Worm (Caenorhabditis elegans) whole organism, young adult: ENCODE measurements around the gene tbc-13.

Experiments used
- B0019.2 ChIP-seq: fragments of 200-800 bp; sonication (Bioruptor generic); conservative IDR thresholded peaks from 2 replicates; pipeline ENCODE4 v1.3.6; 2022; ENCODE audit warnings: missing genetic modification reagents, missing genetic modification characterization, missing compliant biosample characterization
- B0035.1 ChIP-seq: sonication (generic microtip); optimal IDR thresholded peaks from 2 replicates; lab custom pipeline; 2016; ENCODE audit warnings: missing genetic modification characterization, mild to moderate bottlenecking, missing compliant biosample characterization, missing genotype, missing genetic modification reagents
- D2030.7 ChIP-seq: fragments of 200-800 bp; sonication (Bioruptor generic); IDR thresholded peaks from 2 replicates; pipeline ENCODE4 v1.3.6; 2022; ENCODE audit warnings: missing genetic modification reagents, missing genetic modification characterization, missing compliant biosample characterization
- F10E7.11 ChIP-seq: sonication (generic microtip); optimal IDR thresholded peaks from 2 replicates; lab custom pipeline; 2017; ENCODE audit warnings: mild to moderate bottlenecking, missing genetic modification characterization, moderate library complexity, missing compliant biosample characterization
- F22D6.2 ChIP-seq: sonication (generic microtip); optimal IDR thresholded peaks from 2 replicates; lab custom pipeline; 2016; ENCODE audit warnings: mild to moderate bottlenecking, missing genetic modification characterization, missing compliant biosample characterization
- F57A8.1 ChIP-seq: fragments of 200-800 bp; sonication (Bioruptor generic); optimal IDR thresholded peaks from 2 replicates; lab custom pipeline; 2018; ENCODE audit warnings: mild to moderate bottlenecking, missing genetic modification characterization, moderate library complexity, missing compliant biosample characterization
- F57C9.4 ChIP-seq: sonication (generic microtip); optimal IDR thresholded peaks from 2 replicates; lab custom pipeline; 2017; ENCODE audit warnings: mild to moderate bottlenecking, missing genetic modification characterization, missing compliant biosample characterization
- K12H6.12 ChIP-seq: fragments of 200-800 bp; sonication (Bioruptor generic); optimal IDR thresholded peaks from 2 replicates; lab custom pipeline; 2018; ENCODE audit warnings: mild to moderate bottlenecking, missing genetic modification characterization, missing compliant biosample characterization
- T26A5.8 ChIP-seq: sonication (generic microtip); optimal IDR thresholded peaks from 2 replicates; lab custom pipeline; 2016; ENCODE audit warnings: missing genetic modification characterization, missing compliant biosample characterization
- ama-1 ChIP-seq, 3 experiments: fragments of 150-350 bp in 1 of 3; sonication (generic microtip) in 2 of 3; optimal IDR thresholded peaks; 2 replicates each; lab custom pipeline; 2014 to 2018; ENCODE audit warnings: missing biosample characterization in 2 of 3, missing genetic modification characterization in 2 of 3, missing genetic modification reagents in 2 of 3
- aptf-3 ChIP-seq: fragments of 200-800 bp; sonication (Bioruptor generic); IDR thresholded peaks from 2 replicates; pipeline ENCODE4 v1.3.6; 2022; ENCODE audit warnings: missing genetic modification characterization, missing compliant biosample characterization
- attf-3 ChIP-seq: fragments of 200-800 bp; sonication (Bioruptor generic); conservative IDR thresholded peaks from 2 replicates; pipeline ENCODE4 v1.3.6; 2022; ENCODE audit warnings: missing genetic modification reagents, missing genetic modification characterization, missing compliant biosample characterization
- attf-5 ChIP-seq: fragments of 200-800 bp; sonication (Bioruptor generic); optimal IDR thresholded peaks from 2 replicates; lab custom pipeline; 2018; ENCODE audit warnings: mild to moderate bottlenecking, missing genetic modification characterization, missing compliant biosample characterization
- bed-1 ChIP-seq: fragments of 200-800 bp; sonication (Bioruptor generic); IDR thresholded peaks from 2 replicates; pipeline ENCODE4 v1.3.6; 2022; ENCODE audit warnings: missing genetic modification reagents, missing genetic modification characterization, missing compliant biosample characterization
- cebp-1 ChIP-seq, 2 experiments: fragments of 200-800 bp in 1 of 2; sonication (Bioruptor generic) in 1 of 2; sonication (generic microtip) in 1 of 2; IDR thresholded peaks in 1 of 2; optimal IDR thresholded peaks in 1 of 2; 2 replicates each; pipeline versions ENCODE4 v1.3.6 to Lab custom; 2017 to 2022; ENCODE audit warnings: missing compliant biosample characterization in 2 of 2, missing genetic modification characterization in 2 of 2, mild to moderate bottlenecking in 1 of 2, missing genetic modification reagents in 1 of 2, moderate library complexity in 1 of 2
- ceh-27 ChIP-seq: fragments of 200-800 bp; sonication (Bioruptor generic); optimal IDR thresholded peaks from 2 replicates; lab custom pipeline; 2018; ENCODE audit warnings: mild to moderate bottlenecking, missing genetic modification characterization, moderate library complexity, missing compliant biosample characterization
- ceh-79 ChIP-seq: sonication (generic microtip); optimal IDR thresholded peaks from 2 replicates; lab custom pipeline; 2017; ENCODE audit warnings: mild to moderate bottlenecking, missing genetic modification characterization, missing compliant biosample characterization
- chd-7 ChIP-seq: sonication (generic microtip); optimal IDR thresholded peaks from 2 replicates; lab custom pipeline; 2016; ENCODE audit warnings: mild to moderate bottlenecking, missing genetic modification characterization, moderate library complexity, missing compliant biosample characterization
- dox-1 ChIP-seq: fragments of 200-800 bp; sonication (Bioruptor generic); IDR thresholded peaks from 2 replicates; pipeline ENCODE4 v1.3.6; 2022; ENCODE audit warnings: missing genetic modification reagents, missing genetic modification characterization, missing compliant biosample characterization
- egl-44 ChIP-seq: fragments of 200-800 bp; sonication (Bioruptor generic); IDR thresholded peaks from 2 replicates; pipeline ENCODE4 v1.3.6; 2022; ENCODE audit warnings: missing genetic modification reagents, missing genetic modification characterization, missing compliant biosample characterization
- egrh-3 ChIP-seq: fragments of 200-800 bp; sonication (Bioruptor generic); IDR thresholded peaks from 2 replicates; pipeline ENCODE4 v1.3.6; 2022; ENCODE audit warnings: missing genetic modification reagents, missing genetic modification characterization, missing compliant biosample characterization
- ets-4 ChIP-seq: fragments of 200-800 bp; sonication (Bioruptor generic); optimal IDR thresholded peaks from 2 replicates; lab custom pipeline; 2018; ENCODE audit warnings: mild to moderate bottlenecking, missing genetic modification characterization, missing compliant biosample characterization
- hmg-1.2 ChIP-seq: fragments of 200-800 bp; sonication (Bioruptor generic); IDR thresholded peaks from 2 replicates; pipeline ENCODE4 v1.3.6; 2022; ENCODE audit warnings: missing genetic modification reagents, missing genetic modification characterization, missing compliant biosample characterization
- let-526 ChIP-seq: fragments of 200-800 bp; sonication (Bioruptor generic); IDR thresholded peaks from 2 replicates; pipeline ENCODE4 v1.3.6; 2022; ENCODE audit warnings: missing genetic modification reagents, missing genetic modification characterization, missing compliant biosample characterization
- let-607 ChIP-seq, 2 experiments: fragments of 200-800 bp in 1 of 2; sonication (Bioruptor generic) in 1 of 2; sonication (generic microtip) in 1 of 2; optimal IDR thresholded peaks; 2 replicates each; lab custom pipeline; 2016 to 2018; ENCODE audit warnings: mild to moderate bottlenecking in 2 of 2, missing compliant biosample characterization in 2 of 2, missing genetic modification characterization in 2 of 2, moderate library complexity in 2 of 2, missing genotype in 1 of 2
- lin-26 ChIP-seq: fragments of 200-800 bp; sonication (Bioruptor generic); IDR thresholded peaks from 2 replicates; pipeline ENCODE4 v1.3.6; 2022; ENCODE audit warnings: missing genetic modification reagents, missing genetic modification characterization, missing compliant biosample characterization
- lin-35 ChIP-seq, 3 experiments: fragments of 150-350 bp in 2 of 3; sonication (generic microtip) in 1 of 3; optimal IDR thresholded peaks; 2 replicates each; lab custom pipeline; 2014 to 2018; ENCODE audit warnings: missing biosample characterization in 3 of 3, missing genetic modification characterization in 3 of 3, missing genetic modification reagents in 3 of 3
- madf-10 ChIP-seq: sonication (generic microtip); optimal IDR thresholded peaks from 2 replicates; lab custom pipeline; 2016; ENCODE audit warnings: mild to moderate bottlenecking, missing genetic modification characterization, missing compliant biosample characterization
- mcd-1 ChIP-seq: fragments of 200-800 bp; sonication (Bioruptor generic); IDR thresholded peaks from 2 replicates; pipeline ENCODE4 v1.3.6; 2022; ENCODE audit warnings: missing genetic modification reagents, missing genetic modification characterization, missing compliant biosample characterization
- nfya-1 ChIP-seq: sonication (generic microtip); optimal IDR thresholded peaks from 2 replicates; lab custom pipeline; 2017; ENCODE audit warnings: antibody characterized with exemption, missing compliant biosample characterization, missing genetic modification characterization, borderline replicate concordance; ENCODE audit not compliant: insufficient read depth
- nfya-2 ChIP-seq: fragments of 200-800 bp; sonication (Bioruptor generic); IDR thresholded peaks from 2 replicates; pipeline ENCODE4 v1.3.6; 2022; ENCODE audit warnings: missing genetic modification reagents, missing genetic modification characterization, missing compliant biosample characterization
- snpc-1.1 ChIP-seq: sonication (generic microtip); optimal IDR thresholded peaks from 2 replicates; lab custom pipeline; 2017; ENCODE audit warnings: missing genetic modification characterization, mild to moderate bottlenecking, missing compliant biosample characterization, antibody characterized with exemption, moderate library complexity, missing genotype, missing genetic modification reagents; ENCODE audit not compliant: insufficient read depth
- snpc-4 ChIP-seq, 5 experiments: fragments of 150-350 bp in 1 of 5; sonication (generic microtip) in 4 of 5; optimal IDR thresholded peaks; 2 replicates each; lab custom pipeline; 2014 to 2018; ENCODE audit warnings: missing genetic modification characterization in 5 of 5, missing biosample characterization in 3 of 5, antibody characterized with exemption in 2 of 5, mild to moderate bottlenecking in 2 of 5, missing compliant biosample characterization in 2 of 5, missing genotype in 2 of 5, moderate library complexity in 2 of 5, missing genetic modification reagents in 1 of 5
- tbx-9 ChIP-seq: sonication (generic microtip); optimal IDR thresholded peaks from 2 replicates; lab custom pipeline; 2016; ENCODE audit warnings: borderline replicate concordance, missing genetic modification characterization, inconsistent platforms, missing compliant biosample characterization
- zfh-2 ChIP-seq: fragments of 200-800 bp; sonication (Bioruptor generic); conservative IDR thresholded peaks from 2 replicates; pipeline ENCODE4 v1.3.6; 2022; ENCODE audit warnings: missing genetic modification reagents, missing genetic modification characterization, missing compliant biosample characterization
- zim-3 ChIP-seq: sonication (generic microtip); optimal IDR thresholded peaks from 2 replicates; lab custom pipeline; 2017; ENCODE audit warnings: mild to moderate bottlenecking, missing genetic modification characterization, moderate library complexity, missing compliant biosample characterization
- ztf-22 ChIP-seq: fragments of 200-800 bp; sonication (Bioruptor generic); optimal IDR thresholded peaks from 2 replicates; lab custom pipeline; 2018; ENCODE audit warnings: mild to moderate bottlenecking, missing genetic modification characterization, moderate library complexity, missing compliant biosample characterization
- ztf-25 ChIP-seq: fragments of 200-800 bp; sonication (Bioruptor generic); IDR thresholded peaks from 2 replicates; pipeline ENCODE4 v1.3.6; 2022; ENCODE audit warnings: missing genetic modification reagents, missing genetic modification characterization, missing compliant biosample characterization
- ztf-3 ChIP-seq: fragments of 200-800 bp; sonication (Bioruptor generic); optimal IDR thresholded peaks from 2 replicates; lab custom pipeline; 2018; ENCODE audit warnings: mild to moderate bottlenecking, missing genetic modification characterization, missing compliant biosample characterization

The tbc-13 gene

DNA sequence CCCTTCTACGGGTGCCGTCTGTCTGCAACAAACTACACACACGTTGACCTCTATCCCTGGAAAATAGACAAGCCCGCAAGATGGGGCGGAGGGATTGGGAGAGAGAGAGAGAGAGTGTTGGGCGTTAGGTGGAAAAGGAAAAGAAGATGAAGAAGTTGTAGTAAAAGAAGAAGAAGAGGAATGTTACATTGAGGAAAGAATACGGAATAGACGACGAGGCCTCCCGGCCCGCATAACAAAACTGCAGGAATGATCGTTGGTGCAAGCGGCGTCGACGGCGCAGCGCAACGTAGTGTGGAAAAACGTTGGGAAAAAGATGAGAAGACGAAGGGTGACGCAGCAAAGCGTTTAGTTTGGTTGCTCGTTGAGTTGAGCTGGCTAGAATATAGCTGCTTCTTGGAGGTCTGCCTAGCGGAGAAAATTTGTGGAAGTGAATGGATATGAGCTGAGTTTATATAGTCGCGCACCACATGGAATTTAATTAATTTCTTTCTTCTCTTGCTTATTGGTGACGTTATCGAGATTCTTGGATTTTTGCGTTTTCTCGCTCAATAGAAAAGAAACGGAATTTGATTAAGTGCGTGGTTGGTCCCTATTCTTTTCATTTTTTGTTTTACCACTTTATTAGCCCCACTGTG is 25.4 kb downstream of the tbc-13 start (continued):
- TF ChIP-seq mcd-1 (GFP tag; lab: Robert Waterston, UW), result peak; percentile 30
- no peak for TF ChIP-seq madf-10 (tag; lab: Kevin White, UChicago)
- TF ChIP-seq let-607 (tag; optimal IDR thresholded peaks at IDR 0.05; lab: Kevin White, UChicago), result no peak
- TF ChIP-seq hmg-1.2 (GFP tag; lab: Robert Waterston, UW), result peak; percentile 34; the same call in 1 of the 2 replicates
- TF ChIP-seq D2030.7 (GFP tag; lab: Robert Waterston, UW), result no peak
- TF ChIP-seq K12H6.12 (tag; lab: Kevin White, UChicago), result peak; percentile 28
- TF ChIP-seq aptf-3 (GFP tag; lab: Robert Waterston, UW), result no peak
- TF ChIP-seq tbx-9, result no peak
- TF ChIP-seq dox-1 (GFP tag; lab: Robert Waterston, UW), result peak; percentile 25; the same call in 1 of the 2 replicates
- TF ChIP-seq egrh-3, result peak; percentile 13; the same call in 1 of the 2 replicates
- TF ChIP-seq chd-7 (tag; lab: Kevin White, UChicago), result no peak
- no peak for TF ChIP-seq B0035.1 (tag; lab: Kevin White, UChicago)
- no peak for TF ChIP-seq T26A5.8 (tag; lab: Kevin White, UChicago)
- no peak for TF ChIP-seq ztf-3

ce11 chrX:12511384-12512007 is 26.6 kb downstream of the tbc-13 start:
- TF ChIP-seq cebp-1 (GFP tag; IDR thresholded peaks at IDR 0.05; lab: Robert Waterston, UW) (no peak), cebp-1 (tag; optimal IDR thresholded peaks at IDR 0.05; lab: Kevin White, UChicago) (peak; percentile 1), attf-3 (GFP tag; lab: Robert Waterston, UW) (no peak)

ce11 chrX:12512472-12513137 is 27.8 kb downstream of the tbc-13 start:
- no peak for TF ChIP-seq F57A8.1
- TF ChIP-seq F22D6.2 (tag; lab: Kevin White, UChicago), result no peak
- TF ChIP-seq zim-3 (tag; lab: Kevin White, UChicago), result no peak
- TF ChIP-seq attf-5 (GFP tag; lab: Kevin White, UChicago), result no peak
- no peak for TF ChIP-seq F10E7.11 (tag; lab: Kevin White, UChicago)
- TF ChIP-seq ceh-27, result no peak
- no peak for TF ChIP-seq F57C9.4 (tag; lab: Kevin White, UChicago)
- no peak for TF ChIP-seq B0035.1 (tag; lab: Kevin White, UChicago)
- TF ChIP-seq ztf-3, result no peak
- no peak for TF ChIP-seq egl-44 (GFP tag; lab: Robert Waterston, UW)
- no peak for TF ChIP-seq nfya-2 (GFP tag; lab: Robert Waterston, UW)
- TF ChIP-seq let-607 (tag; optimal IDR thresholded peaks at IDR 0.05; lab: Kevin White, UChicago), result no peak
- no peak for TF ChIP-seq hmg-1.2 (GFP tag; lab: Robert Waterston, UW)
- TF ChIP-seq nfya-1 (tag; lab: Kevin White, UChicago), result no peak
- no peak for TF ChIP-seq zfh-2 (GFP tag; lab: Robert Waterston, UW)
- no peak for TF ChIP-seq ceh-79
- no peak for TF ChIP-seq let-526 (GFP tag; lab: Robert Waterston, UW)
- no peak for TF ChIP-seq ztf-25 (GFP tag; lab: Robert Waterston, UW)

DNA sequence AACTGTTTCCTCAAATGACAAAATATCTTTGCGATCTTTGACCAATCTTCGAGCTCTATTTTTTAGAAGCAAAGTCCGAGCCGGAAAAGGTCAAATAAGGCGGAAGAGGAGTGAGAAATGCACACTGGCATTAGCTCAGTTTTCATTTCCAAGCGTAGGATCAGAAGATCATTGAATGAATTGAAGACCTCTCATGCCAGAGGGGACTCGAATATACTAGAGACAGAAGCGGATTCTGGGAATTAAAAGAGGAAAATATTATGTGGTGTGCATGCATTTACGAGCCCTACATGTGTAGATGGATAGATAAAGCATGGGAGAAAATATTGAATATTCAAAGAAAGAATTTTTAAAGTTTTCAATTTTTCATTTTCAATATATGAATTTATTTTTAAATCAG is 28.6 kb downstream of the tbc-13 start:
- TF ChIP-seq B0019.2 (no peak), snpc-1.1 (tag; lab: Kevin White, UChicago) (no peak), lin-26 (GFP tag; lab: Robert Waterston, UW) (no peak), egrh-3 (no peak), nfya-2 (GFP tag; lab: Robert Waterston, UW) (no peak), ama-1 (optimal IDR thresholded peaks at IDR 0.05; lab: Kevin White, UChicago) (no peak), ama-1 (GFP tag; optimal IDR thresholded peaks at IDR 0.05; lab: Kevin White, UChicago) (no peak), ztf-22 (GFP tag; lab: Kevin White, UChicago) (no peak), bed-1 (GFP tag; lab: Robert Waterston, UW) (no peak), snpc-4 (GFP tag; optimal IDR thresholded peaks at IDR 0.05; lab: Kevin White, UChicago) (no peak), snpc-4 (tag; optimal IDR thresholded peaks at IDR 0.05; lab: Kevin White, UChicago) (no peak), attf-3 (GFP tag; lab: Robert Waterston, UW) (no peak), lin-35 (GFP tag; optimal IDR thresholded peaks at IDR 0.05; lab: Kevin White, UChicago) (no peak), ets-4 (no peak)
